Worm (Caenorhabditis elegans): ENCODE measurements around the gene C23G10.10.

DNA sequence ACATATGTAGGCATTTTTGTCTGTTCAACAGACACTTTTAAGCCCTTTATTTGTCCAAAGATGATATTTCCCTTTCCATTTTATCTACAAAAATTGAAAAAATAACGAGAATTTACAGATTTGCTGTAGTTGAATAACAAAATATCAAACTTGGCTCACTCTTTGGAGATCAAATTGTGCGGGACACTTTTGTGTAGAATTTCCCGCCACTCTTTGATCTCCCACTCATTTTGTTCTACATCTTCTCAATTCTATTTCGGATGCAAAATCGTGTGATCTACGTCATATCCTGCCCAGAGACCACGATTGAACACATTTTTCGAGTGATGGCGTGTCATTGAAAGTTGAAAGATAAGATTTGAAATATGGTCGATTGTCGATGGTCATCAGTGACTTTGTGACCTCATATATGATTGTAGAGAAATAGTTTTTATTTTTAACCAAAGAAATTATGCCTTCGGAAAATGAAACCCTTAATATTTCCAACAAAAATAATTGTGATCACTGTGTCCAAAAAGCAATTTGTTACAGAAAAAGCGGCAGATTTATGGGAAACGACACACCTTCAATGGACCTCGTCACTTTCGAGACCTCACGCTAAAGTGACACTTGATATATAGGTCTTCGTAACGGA, 3.1 kb upstream of the C23G10.10 start, which contains the start of gene hot-4:
- TF ChIP-seq Y67H2A.10 (GFP tag; conservative IDR thresholded peaks at IDR 0.05) (no peak), let-607 (tag; optimal IDR thresholded peaks at IDR 0.05) (no peak), dpl-1 (GFP tag; optimal IDR thresholded peaks at IDR 0.05) (peak; percentile 19), sea-2 (GFP tag; IDR thresholded peaks at IDR 0.05) (no peak), madf-10 (tag; optimal IDR thresholded peaks at IDR 0.05) (no peak), rcor-1 (GFP tag; IDR thresholded peaks at IDR 0.05) (no peak), attf-5 (GFP tag; optimal IDR thresholded peaks at IDR 0.05) (no peak), snpc-1.1 (tag; optimal IDR thresholded peaks at IDR 0.05; ENCODE audit: insufficient read depth) (no peak), snpc-4 (GFP tag; optimal IDR thresholded peaks at IDR 0.05) (no peak), snpc-4 (tag; optimal IDR thresholded peaks at IDR 0.05) (no peak), hmg-20 (GFP tag; IDR thresholded peaks at IDR 0.05) (no peak), nfya-2 (GFP tag; IDR thresholded peaks at IDR 0.05) (no peak)
